Worm (Caenorhabditis elegans): ENCODE measurements around the gene gldi-8.

- TF ChIP-seq R02D3.7 (tag; optimal IDR thresholded peaks at IDR 0.05) (no peak), ztf-4 (tag; optimal IDR thresholded peaks at IDR 0.05) (no peak), nhr-237 (tag; optimal IDR thresholded peaks at IDR 0.05) (no peak), nhr-77 (tag; optimal IDR thresholded peaks at IDR 0.05) (no peak), lin-11 (tag; optimal IDR thresholded peaks at IDR 0.05) (no peak), nhr-129 (tag; optimal IDR thresholded peaks at IDR 0.05) (no peak)
Measured at ce11 chrIII:12562769-12563168, 36.8 kb downstream of the gldi-8 start.

Data from whole organism, L2 larva.